Fruit fly (Drosophila melanogaster): Measurements from ENCODE around the gene eIF4EHP.
A peak's percentile ranks its signal among the peaks of the same experiment; 100 is the strongest.

The eIF4EHP gene

DNA sequence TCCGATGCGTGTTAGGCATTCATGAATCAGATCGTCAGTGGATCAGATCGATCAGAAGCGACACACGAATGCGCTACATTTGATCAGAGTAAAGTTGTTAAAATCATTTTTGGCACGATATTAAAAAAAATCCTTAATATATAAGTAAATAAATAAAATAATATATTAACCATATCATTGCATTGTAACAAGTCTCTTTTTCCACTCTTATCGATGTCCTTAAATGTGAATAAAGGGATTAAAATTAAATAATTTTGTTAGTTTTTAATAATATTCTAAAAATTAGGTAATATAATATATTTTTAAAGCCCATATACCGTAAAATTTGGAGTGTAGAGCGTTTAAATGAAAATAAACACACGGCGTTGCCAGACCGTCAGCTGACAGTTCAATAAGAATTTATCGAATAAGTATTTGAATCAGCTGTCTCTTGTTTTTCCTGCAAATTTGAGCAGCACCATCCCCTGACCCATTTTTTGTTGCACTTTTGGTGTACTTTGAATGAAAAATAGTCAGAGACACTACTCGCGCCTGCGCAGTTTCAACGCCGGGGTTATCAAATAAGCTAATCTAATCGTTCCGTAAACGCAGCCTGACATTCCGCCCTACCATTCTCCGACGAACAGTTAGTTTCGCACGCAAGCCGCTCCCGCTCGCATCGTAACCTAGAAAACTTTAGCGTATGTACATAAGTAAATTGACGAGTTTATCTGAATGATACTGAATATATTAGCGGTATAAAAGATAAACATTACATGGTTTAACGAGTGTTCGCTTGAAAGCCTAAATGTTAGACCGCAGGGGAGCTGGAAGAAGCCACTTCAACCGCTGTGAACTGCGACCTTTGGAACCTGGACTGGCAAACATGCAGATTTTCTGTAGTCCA, 43.4 kb upstream of the eIF4EHP start, which contains the start of the genes p38a and CG6178 (continued):
- 0 out of 2 replicates have a peak, but pooled peaks have one; percentile 14 for TF ChIP-seq Scr (GFP tag; IDR thresholded peaks at IDR 0.05; ENCODE audit: partially characterized antibody)
- peak; percentile 79 for TF ChIP-seq otp (GFP tag; IDR thresholded peaks at IDR 0.05)
- TF ChIP-seq Elba2 (GFP tag; optimal IDR thresholded peaks at IDR 0.05), result peak; percentile 89
- TF ChIP-seq twi (tag; optimal IDR thresholded peaks at IDR 0.05), result peak; percentile 95
- TF ChIP-seq sisA (GFP tag; IDR thresholded peaks at IDR 0.05), result peak; percentile 97
- peak; percentile 88 for TF ChIP-seq CG2202 (tag; optimal IDR thresholded peaks at IDR 0.05)
- TF ChIP-seq HmgD (GFP tag; optimal IDR thresholded peaks at IDR 0.05), result no peak
- TF ChIP-seq CG14014 (GFP tag; IDR thresholded peaks at IDR 0.05), result peak; percentile 97
- peak; percentile 91 for TF ChIP-seq ssp (GFP tag; IDR thresholded peaks at IDR 0.05)
- TF ChIP-seq CG18599 (GFP tag; optimal IDR thresholded peaks at IDR 0.05), result peak; percentile 98
- TF ChIP-seq CG7987 (GFP tag; optimal IDR thresholded peaks at IDR 0.05), result peak; percentile 89
- peak; percentile 94 for TF ChIP-seq CG12104 (GFP tag; optimal IDR thresholded peaks at IDR 0.05)
- TF ChIP-seq tx (GFP tag; optimal IDR thresholded peaks at IDR 0.05), result peak; percentile 65
- TF ChIP-seq Max (GFP tag; optimal IDR thresholded peaks at IDR 0.05), result peak; percentile 85
- TF ChIP-seq CG11504 (tag; optimal IDR thresholded peaks at IDR 0.05), result peak; percentile 98
- peak; percentile 97 for TF ChIP-seq CG3847 (GFP tag; IDR thresholded peaks at IDR 0.05)
- TF ChIP-seq ab (GFP tag; optimal IDR thresholded peaks at IDR 0.05), result no peak
- TF ChIP-seq sob (GFP tag; IDR thresholded peaks at IDR 0.05), result peak; percentile 96
- peak; percentile 21 for TF ChIP-seq Mes4 (GFP tag; optimal IDR thresholded peaks at IDR 0.05)
- TF ChIP-seq en (GFP tag; optimal IDR thresholded peaks at IDR 0.05), result no peak
- no peak for TF ChIP-seq ftz-f1 (GFP tag; optimal IDR thresholded peaks at IDR 0.05)
- TF ChIP-seq CG17912 (GFP tag; optimal IDR thresholded peaks at IDR 0.05), result peak; percentile 91
- TF ChIP-seq jigr1 (GFP tag; IDR thresholded peaks at IDR 0.05), result peak; percentile 91; the same call in 2 of the 3 replicates
- TF ChIP-seq danr (GFP tag; IDR thresholded peaks at IDR 0.05), result peak; percentile 94
- peak; percentile 79 for TF ChIP-seq CG16779 (GFP tag; IDR thresholded peaks at IDR 0.05)
- peak; percentile 92 for TF ChIP-seq ewg (GFP tag; optimal IDR thresholded peaks at IDR 0.05)
- peak; percentile 83 for TF ChIP-seq CG18476 (GFP tag; optimal IDR thresholded peaks at IDR 0.05)
- TF ChIP-seq repo (GFP tag; optimal IDR thresholded peaks at IDR 0.05), result no peak
- TF ChIP-seq cato (GFP tag; optimal IDR thresholded peaks at IDR 0.05; ENCODE audit: borderline replicate concordance), result peak; percentile 84
- TF ChIP-seq MBD-R2 (GFP tag; IDR thresholded peaks at IDR 0.05), result peak; percentile 81
- no peak for TF ChIP-seq sc (optimal IDR thresholded peaks at IDR 0.05)
- peak; percentile 94 for TF ChIP-seq sc (GFP tag; optimal IDR thresholded peaks at IDR 0.05)
- peak; percentile 99 for TF ChIP-seq CG2678 (tag; optimal IDR thresholded peaks at IDR 0.05)
- peak; percentile 94 for TF ChIP-seq Nf-YA (GFP tag; IDR thresholded peaks at IDR 0.05)
- TF ChIP-seq sens-2 (GFP tag; IDR thresholded peaks at IDR 0.05), result peak; percentile 83
- no peak for TF ChIP-seq CG14860 (GFP tag; IDR thresholded peaks at IDR 0.05; ENCODE audit: partially characterized antibody)
- peak; percentile 94 for TF ChIP-seq CG11093 (GFP tag; IDR thresholded peaks at IDR 0.05)
- peak; percentile 97 for TF ChIP-seq Usf (GFP tag; optimal IDR thresholded peaks at IDR 0.05)
- peak; percentile 15 for TF ChIP-seq CHES-1-like (GFP tag; optimal IDR thresholded peaks at IDR 0.05)
- TF ChIP-seq esg (GFP tag; conservative IDR thresholded peaks at IDR 0.05), result peak; percentile 97
- peak; percentile 84 for TF ChIP-seq lbe (GFP tag; optimal IDR thresholded peaks at IDR 0.05)
- TF ChIP-seq Bgb (GFP tag; IDR thresholded peaks at IDR 0.05; ENCODE audit: partially characterized antibody), result peak; percentile 8; the same call in 1 of the 2 replicates
- peak in 1 of 3 experiments; percentile 94 for TF ChIP-seq lola (GFP tag; optimal IDR thresholded peaks at IDR 0.05)
- TF ChIP-seq CG13296 (GFP tag; optimal IDR thresholded peaks at IDR 0.05), result peak; percentile 98
- peak; percentile 94 for TF ChIP-seq H2.0 (GFP tag; IDR thresholded peaks at IDR 0.05)
- TF ChIP-seq CG13775 (GFP tag; optimal IDR thresholded peaks at IDR 0.05), result peak; percentile 98
- TF ChIP-seq CG2120 (GFP tag; optimal IDR thresholded peaks at IDR 0.05), result peak; percentile 90
- TF ChIP-seq CG7556 (GFP tag; optimal IDR thresholded peaks at IDR 0.05), result peak; percentile 97
- peak; percentile 99 for TF ChIP-seq Ptx1 (GFP tag; IDR thresholded peaks at IDR 0.05)
